Worm (Caenorhabditis elegans) whole organism, young adult: ENCODE data around the gene best-22.

Experiments used
- D2030.7 ChIP-seq: fragments of 200-800 bp; sonication (Bioruptor generic); IDR thresholded peaks from 2 replicates; pipeline ENCODE4 v1.3.6; 2022; ENCODE audit warnings: missing genetic modification reagents, missing genetic modification characterization, missing compliant biosample characterization
- F22D6.2 ChIP-seq: sonication (generic microtip); optimal IDR thresholded peaks from 2 replicates; lab custom pipeline; 2016; ENCODE audit warnings: mild to moderate bottlenecking, missing genetic modification characterization, missing compliant biosample characterization
- F33H1.4 ChIP-seq: fragments of 200-800 bp; sonication (Bioruptor generic); IDR thresholded peaks from 2 replicates; pipeline ENCODE4 v1.3.6; 2022; ENCODE audit warnings: missing genetic modification reagents, missing genetic modification characterization, missing compliant biosample characterization
- F37B4.10 ChIP-seq: fragments of 200-800 bp; sonication (Bioruptor generic); IDR thresholded peaks from 2 replicates; pipeline ENCODE4 v1.3.6; 2022; ENCODE audit warnings: missing genetic modification characterization, missing compliant biosample characterization
- F57C9.4 ChIP-seq: sonication (generic microtip); optimal IDR thresholded peaks from 2 replicates; lab custom pipeline; 2017; ENCODE audit warnings: mild to moderate bottlenecking, missing genetic modification characterization, missing compliant biosample characterization
- K11D2.4 ChIP-seq: fragments of 200-800 bp; sonication (Bioruptor generic); IDR thresholded peaks from 2 replicates; pipeline ENCODE4 v1.3.6; 2022; ENCODE audit warnings: missing genetic modification reagents, missing genetic modification characterization, missing compliant biosample characterization
- K12H6.12 ChIP-seq: fragments of 200-800 bp; sonication (Bioruptor generic); optimal IDR thresholded peaks from 2 replicates; lab custom pipeline; 2018; ENCODE audit warnings: mild to moderate bottlenecking, missing genetic modification characterization, missing compliant biosample characterization
- T07F8.4 ChIP-seq: sonication (generic microtip); optimal IDR thresholded peaks from 2 replicates; lab custom pipeline; 2016; ENCODE audit warnings: mild to moderate bottlenecking, missing genetic modification characterization, moderate library complexity, missing compliant biosample characterization
- Y53F4B.3 ChIP-seq: fragments of 200-800 bp; sonication (Bioruptor generic); IDR thresholded peaks from 2 replicates; pipeline ENCODE4 v1.3.6; 2022; ENCODE audit warnings: missing genetic modification reagents, missing genetic modification characterization, missing compliant biosample characterization
- Y53G8AR.9 ChIP-seq: fragments of 200-800 bp; sonication (Bioruptor generic); conservative IDR thresholded peaks from 2 replicates; pipeline ENCODE4 v1.3.6; 2022; ENCODE audit warnings: missing genetic modification reagents, missing genetic modification characterization, missing compliant biosample characterization
- Y95B8A.8 ChIP-seq: fragments of 200-800 bp; sonication (Bioruptor generic); IDR thresholded peaks from 2 replicates; pipeline ENCODE4 v1.3.6; 2022; ENCODE audit warnings: missing genetic modification reagents, missing genetic modification characterization, missing compliant biosample characterization
- akir-1 ChIP-seq: fragments of 200-800 bp; sonication (Bioruptor generic); optimal IDR thresholded peaks from 2 replicates; lab custom pipeline; 2018; ENCODE audit warnings: mild to moderate bottlenecking, missing genetic modification characterization, moderate library complexity, missing compliant biosample characterization
- ama-1 ChIP-seq, 3 experiments: fragments of 150-350 bp in 1 of 3; sonication (generic microtip) in 2 of 3; optimal IDR thresholded peaks; 2 replicates each; lab custom pipeline; 2014 to 2018; ENCODE audit warnings: missing biosample characterization in 2 of 3, missing genetic modification characterization in 2 of 3, missing genetic modification reagents in 2 of 3
- attf-6 ChIP-seq: fragments of 200-800 bp; sonication (Bioruptor generic); IDR thresholded peaks from 2 replicates; pipeline ENCODE4 v1.3.6; 2022; ENCODE audit warnings: missing genetic modification reagents, missing genetic modification characterization, missing compliant biosample characterization
- cebp-2 ChIP-seq: fragments of 200-800 bp; sonication (Bioruptor generic); IDR thresholded peaks from 2 replicates; pipeline ENCODE4 v1.3.6; 2022; ENCODE audit warnings: missing genetic modification characterization, missing compliant biosample characterization
- ceh-40 ChIP-seq: fragments of 200-800 bp; sonication (Bioruptor generic); IDR thresholded peaks from 2 replicates; pipeline ENCODE4 v1.3.6; 2022; ENCODE audit warnings: missing genetic modification characterization, missing compliant biosample characterization
- ceh-58 ChIP-seq: fragments of 200-800 bp; sonication (Bioruptor generic); IDR thresholded peaks from 2 replicates; pipeline ENCODE4 v1.3.6; 2022; ENCODE audit warnings: missing genetic modification characterization, missing compliant biosample characterization
- ceh-91 ChIP-seq: fragments of 200-800 bp; sonication (Bioruptor generic); IDR thresholded peaks from 2 replicates; pipeline ENCODE4 v1.3.6; 2022; ENCODE audit warnings: missing genetic modification reagents, missing genetic modification characterization, missing compliant biosample characterization
- dox-1 ChIP-seq: fragments of 200-800 bp; sonication (Bioruptor generic); IDR thresholded peaks from 2 replicates; pipeline ENCODE4 v1.3.6; 2022; ENCODE audit warnings: missing genetic modification reagents, missing genetic modification characterization, missing compliant biosample characterization
- dpl-1 ChIP-seq: fragments of 150-350 bp; optimal IDR thresholded peaks from 2 replicates; lab custom pipeline; 2014; ENCODE audit warnings: missing biosample characterization, missing genetic modification reagents, missing genetic modification characterization
- efl-1 ChIP-seq: fragments of 150-350 bp; optimal IDR thresholded peaks from 2 replicates; lab custom pipeline; 2014; ENCODE audit warnings: missing biosample characterization, missing genetic modification reagents, missing genetic modification characterization
- egl-18 ChIP-seq: fragments of 200-800 bp; sonication (Bioruptor generic); IDR thresholded peaks from 2 replicates; pipeline ENCODE4 v1.3.6; 2022; ENCODE audit warnings: missing genetic modification reagents, missing genetic modification characterization, missing compliant biosample characterization
- egrh-3 ChIP-seq: fragments of 200-800 bp; sonication (Bioruptor generic); IDR thresholded peaks from 2 replicates; pipeline ENCODE4 v1.3.6; 2022; ENCODE audit warnings: missing genetic modification reagents, missing genetic modification characterization, missing compliant biosample characterization
- him-1 ChIP-seq: sonication (generic microtip); optimal IDR thresholded peaks from 2 replicates; lab custom pipeline; 2016; ENCODE audit warnings: missing genotype, missing genetic modification reagents, missing genetic modification characterization, missing compliant biosample characterization
- hlh-26 ChIP-seq: fragments of 200-800 bp; sonication (Bioruptor generic); conservative IDR thresholded peaks from 2 replicates; pipeline ENCODE4 v1.3.6; 2022; ENCODE audit warnings: missing genetic modification reagents, missing genetic modification characterization, missing compliant biosample characterization
- lag-1 ChIP-seq: fragments of 200-800 bp; sonication (Bioruptor generic); IDR thresholded peaks from 2 replicates; pipeline ENCODE4 v1.3.6; 2022; ENCODE audit warnings: missing genetic modification reagents, missing genetic modification characterization, missing compliant biosample characterization
- let-526 ChIP-seq: fragments of 200-800 bp; sonication (Bioruptor generic); IDR thresholded peaks from 2 replicates; pipeline ENCODE4 v1.3.6; 2022; ENCODE audit warnings: missing genetic modification reagents, missing genetic modification characterization, missing compliant biosample characterization
- lsl-1 ChIP-seq: fragments of 200-800 bp; sonication (Bioruptor generic); optimal IDR thresholded peaks from 2 replicates; lab custom pipeline; 2018; ENCODE audit warnings: mild to moderate bottlenecking, missing genetic modification characterization, moderate library complexity, missing compliant biosample characterization
- madf-3 ChIP-seq: fragments of 200-800 bp; sonication (Bioruptor generic); IDR thresholded peaks from 2 replicates; pipeline ENCODE4 v1.3.6; 2022; ENCODE audit warnings: missing genetic modification reagents, missing genetic modification characterization, missing compliant biosample characterization
- madf-6 ChIP-seq: fragments of 200-800 bp; sonication (Bioruptor generic); IDR thresholded peaks from 2 replicates; pipeline ENCODE4 v1.3.6; 2022; ENCODE audit warnings: missing genetic modification reagents, missing genetic modification characterization, missing compliant biosample characterization
- madf-8 ChIP-seq: fragments of 200-800 bp; sonication (Bioruptor generic); conservative IDR thresholded peaks from 2 replicates; pipeline ENCODE4 v1.3.6; 2022; ENCODE audit warnings: missing genetic modification reagents, missing genetic modification characterization, missing compliant biosample characterization
- mel-28 ChIP-seq: sonication (generic microtip); optimal IDR thresholded peaks from 2 replicates; lab custom pipeline; 2016; ENCODE audit warnings: borderline replicate concordance, mild to moderate bottlenecking, missing genetic modification characterization, missing compliant biosample characterization
- nfya-2 ChIP-seq: fragments of 200-800 bp; sonication (Bioruptor generic); IDR thresholded peaks from 2 replicates; pipeline ENCODE4 v1.3.6; 2022; ENCODE audit warnings: missing genetic modification reagents, missing genetic modification characterization, missing compliant biosample characterization
- nhr-120 ChIP-seq: fragments of 200-800 bp; sonication (Bioruptor generic); IDR thresholded peaks from 2 replicates; pipeline ENCODE4 v1.3.6; 2022; ENCODE audit warnings: missing genetic modification characterization, missing compliant biosample characterization
- nhr-179 ChIP-seq: sonication (generic microtip); optimal IDR thresholded peaks from 2 replicates; lab custom pipeline; 2016; ENCODE audit warnings: mild to moderate bottlenecking, missing genetic modification characterization, missing compliant biosample characterization
- nhr-27 ChIP-seq: fragments of 200-800 bp; sonication (Bioruptor generic); optimal IDR thresholded peaks from 2 replicates; lab custom pipeline; 2018; ENCODE audit warnings: mild to moderate bottlenecking, missing genetic modification characterization, moderate library complexity, missing compliant biosample characterization
- nhr-80 ChIP-seq: sonication (generic microtip); optimal IDR thresholded peaks from 2 replicates; lab custom pipeline; 2016; ENCODE audit warnings: missing genetic modification characterization, missing compliant biosample characterization
- pbrm-1 ChIP-seq: fragments of 200-800 bp; sonication (Bioruptor generic); IDR thresholded peaks from 2 replicates; pipeline ENCODE4 v1.3.6; 2022; ENCODE audit warnings: missing genetic modification reagents, missing genetic modification characterization, missing compliant biosample characterization
- sea-2 ChIP-seq: fragments of 200-800 bp; sonication (Bioruptor generic); IDR thresholded peaks from 2 replicates; pipeline ENCODE4 v1.3.6; 2022; ENCODE audit warnings: missing genetic modification characterization, missing compliant biosample characterization
- tbp1 ChIP-seq: fragments of 200-800 bp; sonication (Bioruptor generic); optimal IDR thresholded peaks from 2 replicates; lab custom pipeline; 2018; ENCODE audit warnings: mild to moderate bottlenecking, missing genetic modification characterization, missing compliant biosample characterization
- tlf-1 ChIP-seq: fragments of 200-800 bp; sonication (Bioruptor generic); optimal IDR thresholded peaks from 2 replicates; lab custom pipeline; 2018; ENCODE audit warnings: mild to moderate bottlenecking, missing genetic modification characterization, missing compliant biosample characterization
- xnd-1 ChIP-seq: sonication (generic microtip); optimal IDR thresholded peaks from 2 replicates; lab custom pipeline; 2016; ENCODE audit warnings: missing genotype, missing genetic modification reagents, missing genetic modification characterization, missing compliant biosample characterization
- zfh-2 ChIP-seq: fragments of 200-800 bp; sonication (Bioruptor generic); conservative IDR thresholded peaks from 2 replicates; pipeline ENCODE4 v1.3.6; 2022; ENCODE audit warnings: missing genetic modification reagents, missing genetic modification characterization, missing compliant biosample characterization
- ztf-22 ChIP-seq: fragments of 200-800 bp; sonication (Bioruptor generic); optimal IDR thresholded peaks from 2 replicates; lab custom pipeline; 2018; ENCODE audit warnings: mild to moderate bottlenecking, missing genetic modification characterization, moderate library complexity, missing compliant biosample characterization
- ztf-3 ChIP-seq: fragments of 200-800 bp; sonication (Bioruptor generic); optimal IDR thresholded peaks from 2 replicates; lab custom pipeline; 2018; ENCODE audit warnings: mild to moderate bottlenecking, missing genetic modification characterization, missing compliant biosample characterization

The best-22 gene

ce11 chrIV:12350235-12350634, 496 bp downstream of the best-22 start:
- TF ChIP-seq ceh-91 (GFP tag; lab: Robert Waterston, UW), result no peak
- no peak for TF ChIP-seq ztf-22 (GFP tag; lab: Kevin White, UChicago)
- no peak for TF ChIP-seq cebp-2
- no peak for TF ChIP-seq nhr-27 (tag; lab: Kevin White, UChicago)
- TF ChIP-seq tbp1 (GFP tag; lab: Kevin White, UChicago), result no peak
- TF ChIP-seq ceh-40 (GFP tag; lab: Robert Waterston, UW), result no peak
- no peak for TF ChIP-seq akir-1 (GFP tag; lab: Kevin White, UChicago)
- TF ChIP-seq nhr-80, result no peak
- TF ChIP-seq madf-3 (GFP tag; lab: Robert Waterston, UW), result no peak
- TF ChIP-seq Y53G8AR.9 (GFP tag; lab: Robert Waterston, UW), result no peak
- no peak for TF ChIP-seq D2030.7 (GFP tag; lab: Robert Waterston, UW)
- TF ChIP-seq madf-8, result no peak
- TF ChIP-seq let-526 (GFP tag; lab: Robert Waterston, UW), result no peak

- TF ChIP-seq egrh-3 (peak; percentile 34; the same call in 1 of the 2 replicates), sea-2 (no peak), nhr-120 (GFP tag; lab: Robert Waterston, UW) (no peak), zfh-2 (GFP tag; lab: Robert Waterston, UW) (peak; percentile 62), nhr-179 (no peak), ama-1 (optimal IDR thresholded peaks at IDR 0.05; lab: Kevin White, UChicago) (no peak), ama-1 (GFP tag; optimal IDR thresholded peaks at IDR 0.05; lab: Kevin White, UChicago) (no peak), K12H6.12 (no peak), F37B4.10 (no peak), lag-1 (GFP tag; lab: Robert Waterston, UW) (no peak), him-1 (tag; lab: Kevin White, UChicago) (no peak), egl-18 (no peak), Y53F4B.3 (GFP tag; lab: Robert Waterston, UW) (no peak), mel-28 (tag; lab: Kevin White, UChicago) (no peak), F22D6.2 (tag; lab: Kevin White, UChicago) (no peak)
These were observed 10.2 kb downstream of the best-22 start for ce11 chrIV:12359979-12360378.

- TF ChIP-seq let-526 (GFP tag; lab: Robert Waterston, UW), result no peak
- TF ChIP-seq F57C9.4 (tag; lab: Kevin White, UChicago), result no peak
- TF ChIP-seq K11D2.4, result no peak
- peak; percentile 30 for TF ChIP-seq dpl-1 (GFP tag; lab: Kevin White, UChicago)
- TF ChIP-seq xnd-1 (tag; lab: Kevin White, UChicago), result peak; percentile 29
- TF ChIP-seq F33H1.4 (GFP tag; lab: Robert Waterston, UW), result peak; percentile 49
- TF ChIP-seq nfya-2, result no peak
- peak; percentile 86 for TF ChIP-seq madf-6 (GFP tag; lab: Robert Waterston, UW)
- no peak for TF ChIP-seq pbrm-1
- TF ChIP-seq lsl-1 (GFP tag; lab: Kevin White, UChicago), result peak; percentile 83
- TF ChIP-seq dox-1 (GFP tag; lab: Robert Waterston, UW), result peak; percentile 24; the same call in 1 of the 2 replicates
- 0 out of 2 replicates have a peak, but pooled peaks have one; percentile 25 for TF ChIP-seq attf-6 (GFP tag; lab: Robert Waterston, UW)
- 0 out of 2 replicates have a peak, but pooled peaks have one; percentile 22 for TF ChIP-seq Y95B8A.8 (GFP tag; lab: Robert Waterston, UW)
- TF ChIP-seq T07F8.4 (tag; lab: Kevin White, UChicago), result no peak
- no peak for TF ChIP-seq akir-1 (GFP tag; lab: Kevin White, UChicago)
- peak; percentile 55; the same call in 1 of the 2 replicates for TF ChIP-seq madf-8
- no peak for TF ChIP-seq Y53F4B.3 (GFP tag; lab: Robert Waterston, UW)
- no peak for TF ChIP-seq tlf-1 (GFP tag; lab: Kevin White, UChicago)
- no peak for TF ChIP-seq lag-1 (GFP tag; lab: Robert Waterston, UW)
- no peak for TF ChIP-seq hlh-26 (GFP tag; lab: Robert Waterston, UW)
- TF ChIP-seq ztf-3 (GFP tag; lab: Kevin White, UChicago), result no peak
- peak; percentile 12; the same call in 1 of the 2 replicates for TF ChIP-seq D2030.7 (GFP tag; lab: Robert Waterston, UW)
- TF ChIP-seq ceh-58 (GFP tag; lab: Robert Waterston, UW), result no peak
- peak; percentile 82 for TF ChIP-seq efl-1
- TF ChIP-seq ceh-91 (GFP tag; lab: Robert Waterston, UW), result peak; percentile 58
These were observed 11.0 kb downstream of the best-22 start, which contains the start of gene sec-24.2 for ce11 chrIV:12360742-12361195. Gene sec-24.2 (minus strand): TSS chrIV:12360792.
